Worm (Caenorhabditis elegans) whole organism, L4 larva: ENCODE results near the gene cyp-31A3.

ENCODE experiments used
- D1046.2 ChIP-seq: fragments of 200-800 bp; sonication (Bioruptor generic); IDR thresholded peaks from 2 replicates; pipeline ENCODE4 v1.3.6; 2022; ENCODE audit warnings: missing genetic modification characterization, missing compliant biosample characterization
- F10B5.3 ChIP-seq: sonication (generic microtip); optimal IDR thresholded peaks from 2 replicates; lab custom pipeline; 2016; ENCODE audit warnings: mild to moderate bottlenecking, missing genetic modification characterization, missing compliant biosample characterization
- F37D6.2 ChIP-seq: sonication (generic microtip); optimal IDR thresholded peaks from 2 replicates; lab custom pipeline; 2016; ENCODE audit warnings: mild to moderate bottlenecking, missing genetic modification characterization, missing compliant biosample characterization
- F44E2.7 ChIP-seq: fragments of 200-800 bp; sonication (Bioruptor generic); IDR thresholded peaks from 2 replicates; pipeline ENCODE4 v2.1.2; 2022; ENCODE audit warnings: missing genetic modification characterization, missing compliant biosample characterization
- R02D3.7 ChIP-seq: fragments of 150-350 bp; sonication (generic microtip); optimal IDR thresholded peaks from 3 replicates; lab custom pipeline; 2014; ENCODE audit warnings: missing biosample characterization, missing genetic modification characterization
- T20F7.1 ChIP-seq: fragments of 200-800 bp; sonication (Bioruptor generic); optimal IDR thresholded peaks from 2 replicates; lab custom pipeline; 2018; ENCODE audit warnings: mild to moderate bottlenecking, missing genetic modification characterization, missing compliant biosample characterization
- T26A8.4 ChIP-seq: fragments of 200-800 bp; sonication (Bioruptor generic); IDR thresholded peaks from 2 replicates; pipeline ENCODE4 v1.3.6; 2022; ENCODE audit warnings: missing genetic modification characterization, missing compliant biosample characterization
- Y48G9A.11 ChIP-seq: fragments of 200-800 bp; sonication (Bioruptor generic); IDR thresholded peaks from 2 replicates; pipeline ENCODE4 v1.3.6; 2022; ENCODE audit warnings: missing genetic modification reagents, missing genetic modification characterization, missing compliant biosample characterization
- Y5F2A.4 ChIP-seq: fragments of 200-800 bp; sonication (Bioruptor generic); optimal IDR thresholded peaks from 2 replicates; lab custom pipeline; 2018; ENCODE audit warnings: mild to moderate bottlenecking, missing genetic modification characterization, missing compliant biosample characterization
- Y75B8A.6 ChIP-seq: fragments of 200-800 bp; sonication (Bioruptor generic); IDR thresholded peaks from 2 replicates; pipeline ENCODE4 v1.3.6; 2022; ENCODE audit warnings: missing genetic modification reagents, missing genetic modification characterization, missing compliant biosample characterization
- aha-1 ChIP-seq: fragments of 150-350 bp; peaks from one replicate; lab custom pipeline; 2014; ENCODE audit warnings: missing biosample characterization, missing genetic modification characterization
- ama-1 ChIP-seq: fragments of 150-350 bp; optimal IDR thresholded peaks from 2 replicates; lab custom pipeline; 2014; ENCODE audit warnings: inconsistent platforms, mixed read lengths
- arid-1 ChIP-seq: fragments of 200-800 bp; sonication (Bioruptor generic); conservative IDR thresholded peaks from 2 replicates; pipeline ENCODE4 v1.3.6; 2022; ENCODE audit warnings: missing genetic modification reagents, missing genetic modification characterization, missing compliant biosample characterization
- ceh-20 ChIP-seq: fragments of 200-800 bp; sonication (Bioruptor generic); IDR thresholded peaks from 2 replicates; pipeline ENCODE4 v1.3.6; 2022; ENCODE audit warnings: missing genetic modification reagents, missing genetic modification characterization, missing compliant biosample characterization
- ceh-62 ChIP-seq: sonication (generic microtip); optimal IDR thresholded peaks from 2 replicates; lab custom pipeline; 2017; ENCODE audit warnings: missing biosample characterization, missing genetic modification characterization
- ceh-82 ChIP-seq: sonication (generic microtip); optimal IDR thresholded peaks from 2 replicates; lab custom pipeline; 2017; ENCODE audit warnings: missing biosample characterization, missing genetic modification characterization
- daf-12 ChIP-seq: fragments of 150-350 bp; optimal IDR thresholded peaks from 2 replicates; lab custom pipeline; 2014; ENCODE audit warnings: missing biosample characterization, missing genetic modification reagents, missing genetic modification characterization
- daf-16 ChIP-seq, 3 experiments: sonication (generic microtip); optimal IDR thresholded peaks; 2 replicates each; lab custom pipeline; 2016 to 2017; ENCODE audit warnings: missing genetic modification characterization in 3 of 3, missing genetic modification reagents in 3 of 3, mild to moderate bottlenecking in 2 of 3, missing compliant biosample characterization in 2 of 3, missing biosample characterization in 1 of 3, moderate library complexity in 1 of 3
- daf-8 ChIP-seq: fragments of 200-800 bp; sonication (Bioruptor generic); IDR thresholded peaks from 2 replicates; pipeline ENCODE4 v1.3.6; 2022; ENCODE audit warnings: missing genetic modification characterization, missing compliant biosample characterization
- dmd-6 ChIP-seq: fragments of 200-800 bp; sonication (Bioruptor generic); IDR thresholded peaks from 2 replicates; pipeline ENCODE4 v1.3.6; 2022; ENCODE audit warnings: missing genetic modification reagents, missing genetic modification characterization, missing compliant biosample characterization
- dpl-1 ChIP-seq: fragments of 150-350 bp; optimal IDR thresholded peaks from 2 replicates; lab custom pipeline; 2014; ENCODE audit warnings: missing biosample characterization, missing genetic modification reagents, missing genetic modification characterization
- egl-43 ChIP-seq: fragments of 200-800 bp; sonication (Bioruptor generic); IDR thresholded peaks from 2 replicates; pipeline ENCODE4 v1.3.6; 2022; ENCODE audit warnings: missing genetic modification reagents, missing genetic modification characterization, missing compliant biosample characterization
- fkh-10 ChIP-seq: fragments of 150-350 bp; optimal IDR thresholded peaks from 2 replicates; lab custom pipeline; 2014; ENCODE audit warnings: missing biosample characterization, missing genetic modification reagents, missing genetic modification characterization
- gei-8 ChIP-seq: fragments of 200-800 bp; sonication (Bioruptor generic); optimal IDR thresholded peaks from 2 replicates; lab custom pipeline; 2018; ENCODE audit warnings: mild to moderate bottlenecking, missing genetic modification characterization, missing compliant biosample characterization
- hlh-11 ChIP-seq: fragments of 200-800 bp; sonication (Bioruptor generic); optimal IDR thresholded peaks from 2 replicates; lab custom pipeline; 2018; ENCODE audit warnings: mild to moderate bottlenecking, missing genetic modification characterization, missing compliant biosample characterization
- hlh-30 ChIP-seq: sonication (generic microtip); optimal IDR thresholded peaks from 2 replicates; lab custom pipeline; 2017; ENCODE audit warnings: antibody characterized with exemption, mild to moderate bottlenecking, missing genetic modification characterization, missing compliant biosample characterization; ENCODE audit not compliant: insufficient read depth
- lim-7 ChIP-seq: fragments of 200-800 bp; sonication (Bioruptor generic); IDR thresholded peaks from 2 replicates; pipeline ENCODE4 v1.3.6; 2022; ENCODE audit warnings: missing genetic modification characterization, missing compliant biosample characterization
- lin-15B ChIP-seq: fragments of 150-350 bp; sonication (generic microtip); optimal IDR thresholded peaks from 3 replicates; lab custom pipeline; 2014; ENCODE audit warnings: missing biosample characterization, missing genetic modification characterization
- lin-38 ChIP-seq: fragments of 200-800 bp; sonication (Bioruptor generic); IDR thresholded peaks from 2 replicates; pipeline ENCODE4 v1.3.6; 2022; ENCODE audit warnings: missing genetic modification reagents, missing genetic modification characterization, missing compliant biosample characterization
- lsy-2 ChIP-seq, 2 experiments: fragments of 150-350 bp in 1 of 2; sonication (generic microtip) in 1 of 2; optimal IDR thresholded peaks; 2 replicates each; lab custom pipeline; 2014 to 2017; ENCODE audit warnings: missing biosample characterization in 2 of 2, missing genetic modification characterization in 2 of 2
- madf-5 ChIP-seq, 2 experiments: fragments of 200-800 bp; sonication (Bioruptor generic); IDR thresholded peaks; 2 replicates each; pipeline ENCODE4 v1.3.6; 2022; ENCODE audit warnings: missing compliant biosample characterization in 2 of 2, missing genetic modification characterization in 2 of 2
- madf-9 ChIP-seq: fragments of 200-800 bp; sonication (Bioruptor generic); conservative IDR thresholded peaks from 2 replicates; pipeline ENCODE4 v1.3.6; 2022; ENCODE audit warnings: missing genetic modification reagents, missing genetic modification characterization, missing compliant biosample characterization
- mes-2 ChIP-seq: sonication (generic microtip); optimal IDR thresholded peaks from 2 replicates; lab custom pipeline; 2016; ENCODE audit warnings: missing genotype, mild to moderate bottlenecking, missing genetic modification characterization, missing compliant biosample characterization; ENCODE audit not compliant: poor library complexity, severe bottlenecking
- nhr-11 ChIP-seq: fragments of 150-350 bp; optimal IDR thresholded peaks from 2 replicates; lab custom pipeline; 2014; ENCODE audit warnings: missing biosample characterization, missing genetic modification characterization
- nhr-237 ChIP-seq: sonication (generic microtip); optimal IDR thresholded peaks from 2 replicates; lab custom pipeline; 2017; ENCODE audit warnings: missing biosample characterization, missing genetic modification characterization
- nhr-25 ChIP-seq: sonication (generic microtip); optimal IDR thresholded peaks from 2 replicates; lab custom pipeline; 2017; ENCODE audit warnings: missing genetic modification characterization, mild to moderate bottlenecking, missing compliant biosample characterization, antibody characterized with exemption, moderate library complexity, borderline replicate concordance; ENCODE audit not compliant: insufficient read depth
- nhr-28 ChIP-seq: fragments of 150-350 bp; optimal IDR thresholded peaks from 2 replicates; lab custom pipeline; 2014; ENCODE audit warnings: missing biosample characterization, missing genetic modification characterization
- nhr-48 ChIP-seq: sonication (generic microtip); optimal IDR thresholded peaks from 2 replicates; lab custom pipeline; 2016; ENCODE audit warnings: mild to moderate bottlenecking, missing genetic modification characterization, missing compliant biosample characterization
- nhr-6 ChIP-seq: fragments of 150-350 bp; optimal IDR thresholded peaks from 2 replicates; lab custom pipeline; 2014; ENCODE audit warnings: missing biosample characterization, missing genetic modification characterization
- nhr-77 ChIP-seq: fragments of 150-350 bp; optimal IDR thresholded peaks from 2 replicates; lab custom pipeline; 2014; ENCODE audit warnings: missing biosample characterization, missing genetic modification characterization
- pqm-1 ChIP-seq: sonication (generic microtip); optimal IDR thresholded peaks from 2 replicates; lab custom pipeline; 2017; ENCODE audit warnings: missing biosample characterization, missing genetic modification characterization
- rbr-2 ChIP-seq: sonication (generic microtip); optimal IDR thresholded peaks from 2 replicates; lab custom pipeline; 2016; ENCODE audit warnings: missing genotype, missing genetic modification characterization, missing compliant biosample characterization
- saeg-2 ChIP-seq: fragments of 200-800 bp; sonication (Bioruptor generic); IDR thresholded peaks from 2 replicates; pipeline ENCODE4 v1.3.6; 2022; ENCODE audit warnings: missing genetic modification reagents, missing genetic modification characterization, missing compliant biosample characterization
- set-16 ChIP-seq: fragments of 200-800 bp; sonication (Bioruptor generic); IDR thresholded peaks from 2 replicates; pipeline ENCODE4 v1.3.6; 2022; ENCODE audit warnings: missing genetic modification reagents, missing genetic modification characterization, missing compliant biosample characterization
- snpc-1.2 ChIP-seq: fragments of 200-800 bp; sonication (Bioruptor generic); IDR thresholded peaks from 2 replicates; pipeline ENCODE4 v1.3.6; 2022; ENCODE audit warnings: missing genetic modification reagents, missing genetic modification characterization, missing compliant biosample characterization
- spr-1 ChIP-seq: sonication (generic microtip); optimal IDR thresholded peaks from 2 replicates; lab custom pipeline; 2016; ENCODE audit warnings: mild to moderate bottlenecking, missing genetic modification characterization, missing compliant biosample characterization
- spr-3 ChIP-seq: fragments of 200-800 bp; sonication (Bioruptor generic); optimal IDR thresholded peaks from 2 replicates; lab custom pipeline; 2018; ENCODE audit warnings: mild to moderate bottlenecking, missing genetic modification characterization, missing compliant biosample characterization
- tra-1 ChIP-seq: fragments of 200-800 bp; sonication (Bioruptor generic); IDR thresholded peaks from 2 replicates; pipeline ENCODE4 v1.3.6; 2022; ENCODE audit warnings: missing genetic modification reagents, missing genetic modification characterization, missing compliant biosample characterization
- zag-1 ChIP-seq: fragments of 150-350 bp; optimal IDR thresholded peaks from 2 replicates; lab custom pipeline; 2014; ENCODE audit warnings: missing biosample characterization, missing genetic modification characterization
- zfp-2 ChIP-seq: sonication (generic microtip); optimal IDR thresholded peaks from 2 replicates; lab custom pipeline; 2016; ENCODE audit warnings: mild to moderate bottlenecking, missing genetic modification characterization, missing compliant biosample characterization
- zip-11 ChIP-seq: fragments of 200-800 bp; sonication (Bioruptor generic); IDR thresholded peaks from 2 replicates; pipeline ENCODE4 v1.3.6; 2022; ENCODE audit warnings: missing genetic modification characterization, missing compliant biosample characterization

Gene cyp-31A3

DNA sequence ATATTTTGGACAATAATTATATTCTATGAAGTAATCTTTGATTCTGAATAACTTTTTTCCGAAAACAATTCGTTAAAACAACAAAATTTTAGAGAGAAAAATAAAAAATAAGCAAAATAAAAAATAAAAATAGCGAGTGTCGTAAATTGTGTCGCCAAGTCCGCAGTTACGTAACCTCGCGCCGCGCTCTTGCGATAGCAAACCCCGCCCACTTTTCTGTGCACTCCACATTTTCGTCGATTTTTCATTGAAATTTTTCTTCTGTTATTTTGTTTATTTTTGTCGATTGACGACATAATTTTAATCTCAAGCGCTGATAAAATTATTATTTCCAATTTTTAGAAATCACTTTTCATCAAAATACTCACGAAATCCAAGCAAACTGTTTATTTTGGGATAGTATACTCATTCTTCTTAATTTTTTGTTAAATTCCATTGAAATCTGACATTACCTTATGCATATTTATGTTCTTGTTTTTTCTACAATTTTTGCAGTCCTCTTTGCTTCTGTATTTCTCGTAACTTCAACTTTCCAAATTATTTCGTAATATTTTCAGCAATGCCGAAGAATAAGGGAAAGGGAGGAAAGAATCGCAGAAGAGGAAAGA lies 49.6 kb downstream of the cyp-31A3 start, which contains the start of gene eif-1.A:
eif-1.A (plus strand) TSS at position 558 of the 608 bp plus-strand sequence.
- TF ChIP-seq T20F7.1 (no peak), snpc-1.2 (peak; percentile 24; the same call in 1 of the 2 replicates), D1046.2 (no peak), dpl-1 (peak; percentile 47), rbr-2 (peak; percentile 24), daf-8 (GFP tag; lab: Robert Waterston, UW) (no peak), ama-1 (no peak), ceh-82 (tag; lab: Kevin White, UChicago) (no peak), zip-11 (GFP tag; lab: Robert Waterston, UW) (no peak), lsy-2 (tag; optimal IDR thresholded peaks at IDR 0.05; lab: Kevin White, UChicago) (peak in 1 of 2 experiments; percentile 85), hlh-30 (tag; lab: Kevin White, UChicago) (peak; percentile 26), zfp-2 (tag; lab: Kevin White, UChicago) (no peak), nhr-237 (no peak), F10B5.3 (tag; lab: Kevin White, UChicago) (no peak), F44E2.7 (GFP tag; lab: Robert Waterston, UW) (no peak), nhr-77 (tag; lab: Kevin White, UChicago) (peak; percentile 30), nhr-48 (tag; lab: Kevin White, UChicago) (no peak), set-16 (no peak), daf-16 (GFP tag; optimal IDR thresholded peaks at IDR 0.05; lab: Kevin White, UChicago) (no peak), daf-16 (tag; optimal IDR thresholded peaks at IDR 0.05; lab: Kevin White, UChicago) (peak; percentile 40), arid-1 (no peak), lin-38 (GFP tag; lab: Robert Waterston, UW) (peak; percentile 66), Y5F2A.4 (GFP tag; lab: Kevin White, UChicago) (no peak), T26A8.4 (GFP tag; lab: Robert Waterston, UW) (no peak), nhr-6 (peak; percentile 45), Y75B8A.6 (GFP tag; lab: Robert Waterston, UW) (no peak), aha-1 (no peak), nhr-11 (tag; lab: Kevin White, UChicago) (no peak), saeg-2 (GFP tag; lab: Robert Waterston, UW) (no peak), spr-3 (GFP tag; lab: Kevin White, UChicago) (no peak), ceh-20 (GFP tag; lab: Robert Waterston, UW) (no peak), daf-12 (tag; lab: Kevin White, UChicago) (no peak), nhr-25 (tag; lab: Kevin White, UChicago) (no peak), tra-1 (no peak), madf-5 (GFP tag; IDR thresholded peaks at IDR 0.05; lab: Robert Waterston, UW) (no peak), fkh-10 (GFP tag; lab: Kevin White, UChicago) (no peak), zag-1 (tag; lab: Kevin White, UChicago) (no peak), lin-15B (tag; lab: Kevin White, UChicago) (no peak), dmd-6 (GFP tag; lab: Robert Waterston, UW) (no peak), F37D6.2 (tag; lab: Kevin White, UChicago) (no peak), mes-2 (tag; lab: Kevin White, UChicago) (peak; percentile 87), hlh-11 (tag; lab: Kevin White, UChicago) (peak; percentile 29), nhr-28 (tag; lab: Kevin White, UChicago) (peak; percentile 51), lim-7 (GFP tag; lab: Robert Waterston, UW) (no peak), egl-43 (no peak), ceh-62 (tag; lab: Kevin White, UChicago) (no peak), pqm-1 (tag; lab: Kevin White, UChicago) (no peak), Y48G9A.11 (GFP tag; lab: Robert Waterston, UW) (no peak), spr-1 (tag; lab: Kevin White, UChicago) (no peak), gei-8 (GFP tag; lab: Kevin White, UChicago) (no peak), madf-9 (GFP tag; lab: Robert Waterston, UW) (no peak), R02D3.7 (no peak)
